Worm (Caenorhabditis elegans) whole organism, mixed stage, embryonic: ENCODE results near the gene mab-10.
A peak's percentile ranks its signal among the peaks of the same experiment; 100 is the strongest.

ENCODE experiments used
- elt-1 ChIP-seq: sonication (generic microtip); optimal IDR thresholded peaks from 2 replicates; lab custom pipeline; 2017; ENCODE audit warnings: missing genetic modification characterization, mild to moderate bottlenecking, missing compliant biosample characterization, antibody characterized with exemption, moderate library complexity, borderline replicate concordance; ENCODE audit not compliant: insufficient read depth
- elt-3 ChIP-seq: fragments of 150-350 bp; optimal IDR thresholded peaks from 2 replicates; lab custom pipeline; 2014; ENCODE audit warnings: missing biosample characterization, missing genetic modification characterization
- flh-1 ChIP-seq: fragments of 200-800 bp; sonication (Bioruptor generic); optimal IDR thresholded peaks from 2 replicates; lab custom pipeline; 2018; ENCODE audit warnings: mild to moderate bottlenecking, missing genetic modification characterization, moderate library complexity, missing compliant biosample characterization
- hlh-1 ChIP-seq: fragments of 150-350 bp; optimal IDR thresholded peaks from 2 replicates; lab custom pipeline; 2014; ENCODE audit warnings: missing biosample characterization, missing genetic modification reagents, missing genetic modification characterization
- lin-32 ChIP-seq: fragments of 200-800 bp; sonication (Bioruptor generic); optimal IDR thresholded peaks from 2 replicates; lab custom pipeline; 2018; ENCODE audit warnings: mild to moderate bottlenecking, missing genetic modification characterization, missing compliant biosample characterization
- unc-39 ChIP-seq: fragments of 150-350 bp; optimal IDR thresholded peaks from 2 replicates; lab custom pipeline; 2014; ENCODE audit warnings: missing biosample characterization, missing genetic modification characterization
- unc-62 ChIP-seq: fragments of 150-350 bp; optimal IDR thresholded peaks from 2 replicates; lab custom pipeline; 2014; ENCODE audit warnings: missing biosample characterization, missing genetic modification reagents, missing genetic modification characterization

ce11 chrII:10502491-10503063 lies 25.3 kb upstream of the mab-10 start, which contains the start of gene myrf-1:
- no peak for TF ChIP-seq unc-39 (tag; lab: Kevin White, UChicago)
- TF ChIP-seq lin-32, result no peak
- TF ChIP-seq elt-1 (tag; lab: Kevin White, UChicago), result no peak
- TF ChIP-seq hlh-1 (tag; lab: Kevin White, UChicago), result peak; percentile 33
- no peak for TF ChIP-seq flh-1 (GFP tag; lab: Kevin White, UChicago)
- peak; percentile 39 for TF ChIP-seq unc-62 (GFP tag; lab: Kevin White, UChicago)
- no peak for TF ChIP-seq elt-3
